Fruit fly (Drosophila melanogaster) whole organism, embryonic: ENCODE data around the gene fkh.

ENCODE experiments used
- Asciz ChIP-seq: fragments of 200-800 bp; sonication (Bioruptor generic); optimal IDR thresholded peaks from 2 replicates; lab custom pipeline; 2017; ENCODE audit warnings: missing biosample characterization, mild to moderate bottlenecking, missing genetic modification characterization, missing genetic modification reagents
- Bgb ChIP-seq: fragments of 200-800 bp; sonication (Bioruptor generic); IDR thresholded peaks from 2 replicates; pipeline ENCODE4 v1.3.6; 2022; ENCODE audit warnings: missing biosample characterization, missing genetic modification characterization; ENCODE audit not compliant: partially characterized antibody
- CG10543 ChIP-seq: fragments of 200-800 bp; sonication (Bioruptor generic); optimal IDR thresholded peaks from 3 replicates; lab custom pipeline; 2017; ENCODE audit warnings: missing biosample characterization, mild to moderate bottlenecking, missing genetic modification characterization, moderate library complexity
- CG1233 ChIP-seq: fragments of 200-800 bp; sonication (Bioruptor generic); optimal IDR thresholded peaks from 4 replicates; lab custom pipeline; 2018; ENCODE audit warnings: missing biosample characterization, mild to moderate bottlenecking, missing genetic modification characterization
- CG15011 ChIP-seq: fragments of 200-800 bp; sonication (Bioruptor generic); optimal IDR thresholded peaks from 3 replicates; lab custom pipeline; 2018; ENCODE audit warnings: missing biosample characterization, mild to moderate bottlenecking, missing genetic modification characterization
- CG17802 ChIP-seq: fragments of 200-800 bp; sonication (Bioruptor generic); optimal IDR thresholded peaks from 2 replicates; lab custom pipeline; 2018; ENCODE audit warnings: missing biosample characterization, mild to moderate bottlenecking, missing genetic modification characterization, moderate library complexity
- CG18476 ChIP-seq: fragments of 200-800 bp; sonication (Bioruptor generic); optimal IDR thresholded peaks from 2 replicates; lab custom pipeline; 2016; ENCODE audit warnings: missing biosample characterization, mild to moderate bottlenecking, missing genetic modification characterization
- CG2202 ChIP-seq: fragments of 200-800 bp; sonication (Bioruptor generic); optimal IDR thresholded peaks from 2 replicates; lab custom pipeline; 2018; ENCODE audit warnings: missing biosample characterization, mild to moderate bottlenecking, missing genetic modification characterization
- CG2678 ChIP-seq: fragments of 200-800 bp; sonication (Bioruptor generic); optimal IDR thresholded peaks from 3 replicates; lab custom pipeline; 2019; ENCODE audit warnings: missing biosample characterization, mild to moderate bottlenecking, missing genetic modification characterization, moderate library complexity
- CG3281 ChIP-seq: fragments of 200-800 bp; sonication (Bioruptor generic); optimal IDR thresholded peaks from 3 replicates; lab custom pipeline; 2017; ENCODE audit warnings: missing biosample characterization, mild to moderate bottlenecking, missing genetic modification characterization
- CG6791 ChIP-seq: fragments of 200-800 bp; sonication (Bioruptor generic); IDR thresholded peaks from 3 replicates; pipeline ENCODE4 v1.3.6; 2022; ENCODE audit warnings: missing biosample characterization, missing genetic modification characterization; ENCODE audit not compliant: partially characterized antibody
- CG7839 ChIP-seq: fragments of 200-800 bp; sonication (Bioruptor generic); optimal IDR thresholded peaks from 3 replicates; lab custom pipeline; 2018; ENCODE audit warnings: missing biosample characterization, mild to moderate bottlenecking, missing genetic modification characterization, moderate library complexity
- CG8290 ChIP-seq, 3 experiments: fragments of 200-800 bp; sonication (Bioruptor generic); optimal IDR thresholded peaks; 2 replicates each; lab custom pipeline; 2016 to 2019; ENCODE audit warnings: missing biosample characterization in 3 of 3, missing genetic modification characterization in 3 of 3, mild to moderate bottlenecking in 2 of 3, moderate library complexity in 1 of 3
- CG8478 ChIP-seq: fragments of >200 bp; optimal IDR thresholded peaks from 2 replicates; lab custom pipeline; 2018
- CG9932 ChIP-seq: fragments of 200-800 bp; sonication (Bioruptor generic); IDR thresholded peaks from 2 replicates; pipeline ENCODE4 v1.3.6; 2022; ENCODE audit warnings: missing biosample characterization, missing genetic modification characterization
- CTCF ChIP-seq: fragments of 200-800 bp; sonication (Bioruptor generic); optimal IDR thresholded peaks from 2 replicates; lab custom pipeline; 2017; ENCODE audit warnings: missing biosample characterization, mild to moderate bottlenecking, missing genetic modification characterization, moderate library complexity
- D ChIP-seq, 2 experiments: fragments of 200-800 bp in 1 of 2; fragments of >200 bp in 1 of 2; sonication (Bioruptor generic) in 1 of 2; optimal IDR thresholded peaks; 2 replicates in 1 of 2; 3 replicates in 1 of 2; lab custom pipeline; 2017; ENCODE audit warnings: mild to moderate bottlenecking in 1 of 2, missing biosample characterization in 1 of 2, missing genetic modification characterization in 1 of 2, missing genetic modification reagents in 1 of 2
- D19A ChIP-seq: fragments of 200-800 bp; optimal IDR thresholded peaks from 3 replicates; lab custom pipeline; 2019; ENCODE audit warnings: missing biosample characterization, mild to moderate bottlenecking, missing genetic modification characterization, moderate library complexity
- Dfd ChIP-seq, 2 experiments: fragments of >200 bp; optimal IDR thresholded peaks; 2 replicates each; lab custom pipeline; 2017; ENCODE audit warnings: missing biosample characterization in 2 of 2, missing genetic modification characterization in 2 of 2
- Eip74EF ChIP-seq, 2 experiments: fragments of 200-800 bp in 1 of 2; fragments of >200 bp in 1 of 2; sonication (Bioruptor generic) in 1 of 2; optimal IDR thresholded peaks; 2 replicates each; lab custom pipeline; 2017 to 2019; ENCODE audit warnings: missing biosample characterization in 2 of 2, missing genetic modification characterization in 2 of 2, mild to moderate bottlenecking in 1 of 2, moderate library complexity in 1 of 2
- H2.0 ChIP-seq: fragments of 200-800 bp; sonication (Bioruptor generic); IDR thresholded peaks from 2 replicates; pipeline ENCODE4 v1.3.6; 2022; ENCODE audit warnings: missing biosample characterization, missing genetic modification characterization
- Hand ChIP-seq: fragments of 200-800 bp; sonication (Bioruptor generic); optimal IDR thresholded peaks from 2 replicates; lab custom pipeline; 2017; ENCODE audit warnings: mild to moderate bottlenecking, missing biosample characterization, missing genetic modification reagents, missing genetic modification characterization
- Lim3 ChIP-seq: fragments of 200-800 bp; sonication (Bioruptor generic); IDR thresholded peaks from 2 replicates; pipeline ENCODE4 v1.3.6; 2022; ENCODE audit warnings: missing biosample characterization, missing genetic modification characterization
- Mad ChIP-seq: fragments of 200-800 bp; sonication (Bioruptor generic); optimal IDR thresholded peaks from 2 replicates; lab custom pipeline; 2016; ENCODE audit warnings: missing biosample characterization, missing genetic modification characterization
- Mrtf ChIP-seq: fragments of 200-800 bp; sonication (Bioruptor generic); IDR thresholded peaks from 3 replicates; pipeline ENCODE4 v1.3.6; 2022; ENCODE audit warnings: missing biosample characterization, missing genetic modification characterization
- Myb ChIP-seq: fragments of 200-800 bp; sonication (Bioruptor generic); optimal IDR thresholded peaks from 2 replicates; lab custom pipeline; 2016; ENCODE audit warnings: missing biosample characterization, missing genetic modification characterization
- Nf-YB ChIP-seq: fragments of 200-800 bp; sonication (Bioruptor generic); optimal IDR thresholded peaks from 3 replicates; lab custom pipeline; 2019; ENCODE audit warnings: missing biosample characterization, mild to moderate bottlenecking, missing genetic modification characterization, moderate library complexity
- Pdp1 ChIP-seq, 2 experiments: fragments of 200-800 bp; sonication (Bioruptor generic); optimal IDR thresholded peaks; 3 replicates each; lab custom pipeline; 2016; ENCODE audit warnings: missing biosample characterization in 2 of 2, missing genetic modification characterization in 2 of 2, mild to moderate bottlenecking in 1 of 2, moderate library complexity in 1 of 2
- Rfx ChIP-seq: fragments of 200-800 bp; sonication (Bioruptor generic); IDR thresholded peaks from 2 replicates; pipeline ENCODE4 v1.3.6; 2022; ENCODE audit warnings: missing biosample characterization, missing genetic modification characterization
- ase ChIP-seq: fragments of 200-800 bp; sonication (Bioruptor generic); IDR thresholded peaks from 3 replicates; pipeline ENCODE4 v1.3.6; 2022; ENCODE audit warnings: missing biosample characterization, missing genetic modification characterization
- cas ChIP-seq: fragments of 200-800 bp; sonication (Bioruptor generic); IDR thresholded peaks from 2 replicates; pipeline ENCODE4 v1.3.6; 2022; ENCODE audit warnings: missing biosample characterization, missing genetic modification characterization
- chif ChIP-seq, 2 experiments: fragments of 200-800 bp; sonication (Bioruptor generic); optimal IDR thresholded peaks; 3 replicates each; lab custom pipeline; 2016; ENCODE audit warnings: missing biosample characterization in 2 of 2, missing genetic modification characterization in 2 of 2
- dati ChIP-seq: fragments of 200-800 bp; sonication (Bioruptor generic); IDR thresholded peaks from 2 replicates; pipeline ENCODE4 v1.3.6; 2022; ENCODE audit warnings: missing biosample characterization, missing genetic modification characterization
- disco-r ChIP-seq: fragments of 200-800 bp; sonication (Bioruptor generic); optimal IDR thresholded peaks from 2 replicates; lab custom pipeline; 2016; ENCODE audit warnings: missing biosample characterization, missing genetic modification characterization
- jumu ChIP-seq: fragments of 200-800 bp; sonication (Bioruptor generic); optimal IDR thresholded peaks from 3 replicates; lab custom pipeline; 2016; ENCODE audit warnings: missing biosample characterization, missing genetic modification characterization
- knrl ChIP-seq: fragments of 200-800 bp; sonication (Bioruptor generic); IDR thresholded peaks from 3 replicates; pipeline ENCODE4 v1.3.6; 2022; ENCODE audit warnings: missing biosample characterization, missing genetic modification characterization; ENCODE audit not compliant: partially characterized antibody
- lilli ChIP-seq: fragments of 200-800 bp; sonication (Bioruptor generic); optimal IDR thresholded peaks from 3 replicates; lab custom pipeline; 2016; ENCODE audit warnings: missing biosample characterization, missing genetic modification characterization
- maf-S ChIP-seq: fragments of 200-800 bp; sonication (Bioruptor generic); optimal IDR thresholded peaks from 2 replicates; lab custom pipeline; 2016; ENCODE audit warnings: missing biosample characterization, missing genetic modification characterization
- mirr ChIP-seq: fragments of 200-800 bp; sonication (Bioruptor generic); optimal IDR thresholded peaks from 3 replicates; lab custom pipeline; 2018; ENCODE audit warnings: missing biosample characterization, mild to moderate bottlenecking, missing genetic modification characterization
- nerfin-1 ChIP-seq: fragments of 200-800 bp; sonication (Bioruptor generic); optimal IDR thresholded peaks from 3 replicates; lab custom pipeline; 2019; ENCODE audit warnings: missing biosample characterization, mild to moderate bottlenecking, missing genetic modification characterization, moderate library complexity
- pan ChIP-seq, 4 experiments: fragments of >200 bp in 3 of 4; fragments of 200-800 bp in 1 of 4; sonication (Bioruptor generic) in 1 of 4; optimal IDR thresholded peaks in 3 of 4; IDR thresholded peaks in 1 of 4; 2 replicates each; pipeline versions ENCODE4 v1.3.6 to Lab custom; 2017 to 2022; ENCODE audit warnings: missing biosample characterization in 2 of 4, missing genetic modification characterization in 2 of 4, mixed read lengths in 1 of 4
- peb ChIP-seq: fragments of 200-800 bp; sonication (Bioruptor generic); IDR thresholded peaks from 2 replicates; pipeline ENCODE4 v1.3.6; 2022; ENCODE audit warnings: missing biosample characterization, missing genetic modification characterization
- salm ChIP-seq: fragments of 200-800 bp; sonication (Bioruptor generic); optimal IDR thresholded peaks from 2 replicates; lab custom pipeline; 2018; ENCODE audit warnings: missing biosample characterization, mild to moderate bottlenecking, missing genetic modification characterization
- schlank ChIP-seq: fragments of 200-800 bp; sonication (Bioruptor generic); optimal IDR thresholded peaks from 2 replicates; lab custom pipeline; 2018; ENCODE audit warnings: missing biosample characterization, mild to moderate bottlenecking, missing genetic modification characterization
- sima ChIP-seq: fragments of 200-800 bp; sonication (Bioruptor generic); optimal IDR thresholded peaks from 2 replicates; lab custom pipeline; 2016; ENCODE audit warnings: missing biosample characterization, missing genetic modification characterization
- usp ChIP-seq: fragments of >200 bp; optimal IDR thresholded peaks from 2 replicates; lab custom pipeline; 2017; ENCODE audit warnings: missing biosample characterization, missing genetic modification characterization
- vnd ChIP-seq: fragments of 200-800 bp; sonication (Bioruptor generic); IDR thresholded peaks from 3 replicates; pipeline ENCODE4 v1.3.6; 2022; ENCODE audit warnings: missing biosample characterization, missing genetic modification characterization; ENCODE audit not compliant: partially characterized antibody
- vvl ChIP-seq: fragments of 200-800 bp; sonication (Bioruptor generic); IDR thresholded peaks from 2 replicates; pipeline ENCODE4 v1.3.6; 2022; ENCODE audit warnings: missing biosample characterization, missing genetic modification characterization
- zfh2 ChIP-seq: fragments of 200-800 bp; sonication (Bioruptor generic); optimal IDR thresholded peaks from 2 replicates; lab custom pipeline; 2016; ENCODE audit warnings: missing biosample characterization, missing genetic modification characterization

Gene fkh

dm6 chr3R:28600144-28600792 is 15.2 kb upstream of the fkh start (continued):
- no peak for TF ChIP-seq schlank (tag; lab: Kevin White, UChicago)
- TF ChIP-seq Dfd (GFP tag; optimal IDR thresholded peaks at IDR 0.05; lab: Kevin White, UChicago), result no peak
- no peak for TF ChIP-seq jumu (GFP tag; lab: Kevin White, UChicago)
- TF ChIP-seq CG18476, result no peak
- TF ChIP-seq nerfin-1 (tag; lab: Kevin White, UChicago), result peak; percentile 58
- no peak for TF ChIP-seq CG2678
- TF ChIP-seq Nf-YB (GFP tag; lab: Kevin White, UChicago), result no peak
- TF ChIP-seq Eip74EF (GFP tag; optimal IDR thresholded peaks at IDR 0.05; lab: Kevin White, UChicago), result no peak
- no peak for TF ChIP-seq Mad
- peak; percentile 45 for TF ChIP-seq CG10543 (GFP tag; lab: Kevin White, UChicago)
- peak; percentile 12 for TF ChIP-seq CG3281 (GFP tag; lab: Kevin White, UChicago)
- no peak for TF ChIP-seq usp (GFP tag; lab: Kevin White, UChicago)
- TF ChIP-seq CG2202 (tag; lab: Kevin White, UChicago), result no peak
- TF ChIP-seq D19A (tag; lab: Kevin White, UChicago), result no peak
- peak; percentile 34; the same call in 2 of the 3 replicates for TF ChIP-seq knrl (GFP tag; lab: Robert Waterston, UW)
- TF ChIP-seq CG1233 (GFP tag; lab: Kevin White, UChicago), result no peak
- TF ChIP-seq maf-S, result no peak
- TF ChIP-seq H2.0, result no peak
- TF ChIP-seq CG17802 (tag; lab: Kevin White, UChicago), result peak; percentile 6
- peak; percentile 28 for TF ChIP-seq CG8290 (GFP tag; optimal IDR thresholded peaks at IDR 0.05; lab: Kevin White, UChicago)
- no peak for TF ChIP-seq CG8290 (tag; optimal IDR thresholded peaks at IDR 0.05; lab: Kevin White, UChicago)
- no peak for TF ChIP-seq pan (optimal IDR thresholded peaks at IDR 0.05; lab: Kevin White, UChicago)
- TF ChIP-seq pan (GFP tag; optimal IDR thresholded peaks at IDR 0.05 in 1 of 2, IDR thresholded peaks at IDR 0.05 in 1 of 2), result no peak
- TF ChIP-seq Mrtf (GFP tag; lab: Robert Waterston, UW), result no peak
- TF ChIP-seq cas (GFP tag; lab: Robert Waterston, UW), result no peak
- TF ChIP-seq mirr (GFP tag; lab: Kevin White, UChicago), result no peak
- TF ChIP-seq ase (GFP tag; lab: Robert Waterston, UW), result no peak
- TF ChIP-seq vnd (GFP tag; lab: Robert Waterston, UW), result 0 out of 3 replicates have a peak, but pooled peaks have one; percentile 39
- peak; percentile 76 for TF ChIP-seq CG6791 (GFP tag; lab: Robert Waterston, UW)
- no peak for TF ChIP-seq chif (GFP tag; optimal IDR thresholded peaks at IDR 0.05; lab: Kevin White, UChicago)
- peak; percentile 62; the same call in 1 of the 2 replicates for TF ChIP-seq Bgb (GFP tag; lab: Robert Waterston, UW)
- TF ChIP-seq Rfx, result peak; percentile 54; the same call in 1 of the 2 replicates
- TF ChIP-seq zfh2 (GFP tag; lab: Kevin White, UChicago), result peak; percentile 21
- TF ChIP-seq D (optimal IDR thresholded peaks at IDR 0.05; lab: Kevin White, UChicago), result peak; percentile 7
- no peak for TF ChIP-seq D (GFP tag; optimal IDR thresholded peaks at IDR 0.05; lab: Kevin White, UChicago)
- no peak for TF ChIP-seq peb (GFP tag; lab: Robert Waterston, UW)
- TF ChIP-seq CG9932, result no peak
- TF ChIP-seq salm (tag; lab: Kevin White, UChicago), result no peak
- TF ChIP-seq Lim3 (GFP tag; lab: Robert Waterston, UW), result no peak
- peak; percentile 34 for TF ChIP-seq lilli (GFP tag; lab: Kevin White, UChicago)
- TF ChIP-seq Myb (GFP tag; lab: Kevin White, UChicago), result peak; percentile 11
- TF ChIP-seq Asciz (GFP tag; lab: Kevin White, UChicago), result no peak
- TF ChIP-seq CTCF, result no peak
- no peak for TF ChIP-seq CG8478 (lab: Kevin White, UChicago)
- no peak for TF ChIP-seq dati (GFP tag; lab: Robert Waterston, UW)
- TF ChIP-seq CG7839, result no peak
- TF ChIP-seq Hand (GFP tag; lab: Kevin White, UChicago), result no peak
- TF ChIP-seq CG15011, result no peak
- no peak for TF ChIP-seq sima (GFP tag; lab: Kevin White, UChicago)
- TF ChIP-seq disco-r (GFP tag; lab: Kevin White, UChicago), result no peak
- TF ChIP-seq Pdp1 (GFP tag; optimal IDR thresholded peaks at IDR 0.05; lab: Kevin White, UChicago), result peak in 1 of 2 experiments; percentile 70
- TF ChIP-seq vvl (GFP tag; lab: Robert Waterston, UW), result peak; percentile 11
